Fruit fly (Drosophila melanogaster): ENCODE results near the gene twin.

Gene twin

dm6 chr3R:24259278-24260040, 37.7 kb upstream of the twin start (continued):
- TF ChIP-seq CG6175 (GFP tag; IDR thresholded peaks at IDR 0.05) (peak; percentile 68; the same call in 2 of the 3 replicates), CG13287 (GFP tag; IDR thresholded peaks at IDR 0.05; ENCODE audit: partially characterized antibody) (0 out of 2 replicates have a peak, but pooled peaks have one; percentile 13), CG10274 (GFP tag; optimal IDR thresholded peaks at IDR 0.05) (peak; percentile 83), oc (tag; optimal IDR thresholded peaks at IDR 0.05) (peak; percentile 89), gro (GFP tag; optimal IDR thresholded peaks at IDR 0.05) (peak; percentile 85), Drgx (GFP tag; IDR thresholded peaks at IDR 0.05) (peak; percentile 93), ATbp (GFP tag; optimal IDR thresholded peaks at IDR 0.05) (peak; percentile 89), nerfin-1 (tag; optimal IDR thresholded peaks at IDR 0.05) (peak; percentile 79), CG17361 (GFP tag; IDR thresholded peaks at IDR 0.05) (peak; percentile 90; the same call in 2 of the 3 replicates), chinmo (GFP tag; IDR thresholded peaks at IDR 0.05; ENCODE audit: partially characterized antibody) (peak; percentile 77; the same call in 2 of the 4 replicates), Camta (GFP tag; optimal IDR thresholded peaks at IDR 0.05) (peak; percentile 85), CG13424 (tag; optimal IDR thresholded peaks at IDR 0.05) (peak; percentile 86), CG10321 (GFP tag; IDR thresholded peaks at IDR 0.05) (peak; percentile 53; the same call in 1 of the 2 replicates), Deaf1 (tag; optimal IDR thresholded peaks at IDR 0.05) (peak; percentile 39), CG7963 (GFP tag; IDR thresholded peaks at IDR 0.05; ENCODE audit: partially characterized antibody) (no peak), tll (GFP tag; optimal IDR thresholded peaks at IDR 0.05) (peak in 1 of 2 experiments; percentile 82), CG11504 (tag; optimal IDR thresholded peaks at IDR 0.05) (peak; percentile 91), CG3995 (GFP tag; optimal IDR thresholded peaks at IDR 0.05) (peak; percentile 69), Dip3 (GFP tag; optimal IDR thresholded peaks at IDR 0.05) (peak; percentile 95), CG9797 (GFP tag; optimal IDR thresholded peaks at IDR 0.05) (no peak), CG7357 (GFP tag; IDR thresholded peaks at IDR 0.05) (peak; percentile 73), wek (GFP tag; optimal IDR thresholded peaks at IDR 0.05) (peak; percentile 67), CG3281 (GFP tag; optimal IDR thresholded peaks at IDR 0.05) (peak; percentile 90), CoRest (tag; optimal IDR thresholded peaks at IDR 0.05) (peak; percentile 89), CG11247 (GFP tag; IDR thresholded peaks at IDR 0.05) (peak; percentile 87), Doc2 (GFP tag; IDR thresholded peaks at IDR 0.05) (no peak), CG10654 (GFP tag; optimal IDR thresholded peaks at IDR 0.05) (peak; percentile 81), CG6765 (GFP tag; optimal IDR thresholded peaks at IDR 0.05) (peak; percentile 71), ac (GFP tag; optimal IDR thresholded peaks at IDR 0.05) (peak; percentile 78), CG32772 (GFP tag; IDR thresholded peaks at IDR 0.05) (peak; percentile 89), CG10979 (tag; optimal IDR thresholded peaks at IDR 0.05) (peak; percentile 91), CG18619 (GFP tag; optimal IDR thresholded peaks at IDR 0.05) (peak; percentile 90), CG3065 (GFP tag; optimal IDR thresholded peaks at IDR 0.05) (peak; percentile 85), Aef1 (GFP tag; IDR thresholded peaks at IDR 0.05) (peak; percentile 73), CG11456 (GFP tag; IDR thresholded peaks at IDR 0.05) (peak; percentile 91), CG12155 (GFP tag; optimal IDR thresholded peaks at IDR 0.05) (peak; percentile 91), Pdp1 (GFP tag; optimal IDR thresholded peaks at IDR 0.05) (peak; percentile 90 to 93), chn (GFP tag; optimal IDR thresholded peaks at IDR 0.05) (peak; percentile 87), CG2712 (tag; optimal IDR thresholded peaks at IDR 0.05) (peak; percentile 93), Bgb (GFP tag; IDR thresholded peaks at IDR 0.05; ENCODE audit: partially characterized antibody) (no peak), yki (optimal IDR thresholded peaks at IDR 0.05) (no peak), CG2199 (GFP tag; IDR thresholded peaks at IDR 0.05) (peak; percentile 93), CG2120 (GFP tag; optimal IDR thresholded peaks at IDR 0.05) (peak; percentile 96), Blimp-1 (GFP tag; optimal IDR thresholded peaks at IDR 0.05) (peak; percentile 84), repo (GFP tag; optimal IDR thresholded peaks at IDR 0.05) (peak; percentile 82), CG3847 (GFP tag; IDR thresholded peaks at IDR 0.05) (peak; percentile 82), CG8765 (GFP tag; IDR thresholded peaks at IDR 0.05) (peak; percentile 86), Sox100B (GFP tag; optimal IDR thresholded peaks at IDR 0.05) (peak; percentile 82)
